Worm (Caenorhabditis elegans): ENCODE measurements around the gene cwp-5.

cwp-5 gene

ce11 chrX:13226614-13227096, 36.9 kb upstream of the cwp-5 start, which contains the start of gene skr-21:
Gene skr-21, minus strand, starts transcription at chrX:13226664.
- TF ChIP-seq mep-1 (tag; optimal IDR thresholded peaks at IDR 0.05) (peak; percentile 46), lin-14 (GFP tag; optimal IDR thresholded peaks at IDR 0.05) (peak; percentile 6), lin-39 (tag; optimal IDR thresholded peaks at IDR 0.05) (no peak), blmp-1 (tag; optimal IDR thresholded peaks at IDR 0.05) (peak; percentile 76), ets-5 (GFP tag; IDR thresholded peaks at IDR 0.05) (no peak), nhr-237 (tag; optimal IDR thresholded peaks at IDR 0.05) (no peak)

ce11 chrX:13225111-13225905, 35.5 kb upstream of the cwp-5 start:
- TF ChIP-seq lin-14 (GFP tag; optimal IDR thresholded peaks at IDR 0.05) (peak; percentile 47), efl-1 (optimal IDR thresholded peaks at IDR 0.05) (no peak), efl-1 (GFP tag; optimal IDR thresholded peaks at IDR 0.05 in 1 of 2) (peak in 1 of 2 experiments; percentile 83), snu-23 (GFP tag; optimal IDR thresholded peaks at IDR 0.05) (peak; percentile 38), nhr-47 (tag; optimal IDR thresholded peaks at IDR 0.05) (peak; percentile 17), dpl-1 (GFP tag; optimal IDR thresholded peaks at IDR 0.05) (peak in 1 of 3 experiments; percentile 11), lin-35 (GFP tag; optimal IDR thresholded peaks at IDR 0.05) (peak in 1 of 2 experiments; percentile 44), skn-1 (tag; optimal IDR thresholded peaks at IDR 0.05) (peak; percentile 7), elt-2 (tag; optimal IDR thresholded peaks at IDR 0.05) (peak; percentile 55), sox-4 (tag; optimal IDR thresholded peaks at IDR 0.05) (peak; percentile 14), pag-3 (tag; optimal IDR thresholded peaks at IDR 0.05; ENCODE audit: borderline replicate concordance, insufficient read depth) (no peak), ceh-82 (tag; optimal IDR thresholded peaks at IDR 0.05) (peak in 1 of 3 experiments; percentile 13), fos-1 (tag; optimal IDR thresholded peaks at IDR 0.05) (no peak), nhr-237 (tag; optimal IDR thresholded peaks at IDR 0.05) (no peak), dsc-1 (tag; optimal IDR thresholded peaks at IDR 0.05) (peak; percentile 50), fkh-8 (tag; optimal IDR thresholded peaks at IDR 0.05) (peak; percentile 77), lin-15B (tag; optimal IDR thresholded peaks at IDR 0.05) (no peak), tbx-2 (tag; optimal IDR thresholded peaks at IDR 0.05) (peak; percentile 40), aha-1 (tag; optimal IDR thresholded peaks at IDR 0.05) (no peak), blmp-1 (tag; optimal IDR thresholded peaks at IDR 0.05) (peak; percentile 12), lsy-2 (tag; optimal IDR thresholded peaks at IDR 0.05) (peak in 1 of 2 experiments; percentile 12), rnt-1 (tag; optimal IDR thresholded peaks at IDR 0.05) (peak; percentile 35), pax-3 (tag; optimal IDR thresholded peaks at IDR 0.05) (peak; percentile 18), nhr-20 (tag; optimal IDR thresholded peaks at IDR 0.05) (peak; percentile 16), mdl-1 (tag; optimal IDR thresholded peaks at IDR 0.05) (peak in 1 of 2 experiments; percentile 23), nhr-71 (tag; optimal IDR thresholded peaks at IDR 0.05) (peak; percentile 19), nhr-85 (tag) (peak; percentile 75), mep-1 (tag; optimal IDR thresholded peaks at IDR 0.05) (peak; percentile 45), hlh-4 (tag; optimal IDR thresholded peaks at IDR 0.05) (peak; percentile 49), ztf-11 (tag; optimal IDR thresholded peaks at IDR 0.05) (peak in 1 of 2 experiments; percentile 50), nhr-90 (tag; optimal IDR thresholded peaks at IDR 0.05; ENCODE audit: poor library complexity) (peak; percentile 8), sup-37 (GFP tag; optimal IDR thresholded peaks at IDR 0.05) (no peak), aly-2 (tag; optimal IDR thresholded peaks at IDR 0.05) (no peak)

ce11 chrX:13224608-13225007, 34.8 kb upstream of the cwp-5 start, which contains the start of gene skr-19:
Gene skr-19, minus strand, starts transcription at chrX:13224708.
- TF ChIP-seq unc-30 (tag; optimal IDR thresholded peaks at IDR 0.05), result no peak
- TF ChIP-seq nhr-28 (tag; optimal IDR thresholded peaks at IDR 0.05), result no peak
- TF ChIP-seq irx-1 (tag; optimal IDR thresholded peaks at IDR 0.05), result no peak
- no peak for TF ChIP-seq pqm-1 (tag; optimal IDR thresholded peaks at IDR 0.05)
- TF ChIP-seq nhr-20 (tag; optimal IDR thresholded peaks at IDR 0.05), result no peak
- TF ChIP-seq mef-2 (tag; optimal IDR thresholded peaks at IDR 0.05), result no peak
- TF ChIP-seq snu-23 (GFP tag; optimal IDR thresholded peaks at IDR 0.05), result no peak

Data from whole organism, L1 larva.